Worm (Caenorhabditis elegans): ENCODE data around the gene fln-2.
A peak's percentile ranks its signal among the peaks of the same experiment; 100 is the strongest.

fln-2 gene

ce11 chrX:9372987-9373386 is 24.5 kb upstream of the fln-2 start (continued):
- TF ChIP-seq egl-44 (GFP tag; IDR thresholded peaks at IDR 0.05) (no peak), unc-130 (GFP tag; optimal IDR thresholded peaks at IDR 0.05) (peak; percentile 43), ceh-100 (GFP tag; IDR thresholded peaks at IDR 0.05) (0 out of 2 replicates have a peak, but pooled peaks have one; percentile 25), F22D6.2 (tag; optimal IDR thresholded peaks at IDR 0.05) (peak; percentile 22), B0261.1 (tag; optimal IDR thresholded peaks at IDR 0.05) (peak; percentile 84), gei-17 (GFP tag; optimal IDR thresholded peaks at IDR 0.05) (peak; percentile 0), cebp-1 (GFP tag; IDR thresholded peaks at IDR 0.05) (no peak), cebp-1 (tag; optimal IDR thresholded peaks at IDR 0.05) (peak; percentile 64), him-1 (tag; optimal IDR thresholded peaks at IDR 0.05) (peak; percentile 77), mes-4 (tag; optimal IDR thresholded peaks at IDR 0.05) (peak; percentile 63), let-607 (tag; optimal IDR thresholded peaks at IDR 0.05) (peak; percentile 24 to 27), B0336.3 (GFP tag; IDR thresholded peaks at IDR 0.05) (0 out of 2 replicates have a peak, but pooled peaks have one; percentile 16), F33H1.4 (GFP tag; IDR thresholded peaks at IDR 0.05) (no peak), F39B2.1 (GFP tag; IDR thresholded peaks at IDR 0.05) (0 out of 2 replicates have a peak, but pooled peaks have one; percentile 41), chd-7 (tag; optimal IDR thresholded peaks at IDR 0.05) (peak; percentile 73), nhr-90 (tag; optimal IDR thresholded peaks at IDR 0.05) (peak; percentile 74)

DNA sequence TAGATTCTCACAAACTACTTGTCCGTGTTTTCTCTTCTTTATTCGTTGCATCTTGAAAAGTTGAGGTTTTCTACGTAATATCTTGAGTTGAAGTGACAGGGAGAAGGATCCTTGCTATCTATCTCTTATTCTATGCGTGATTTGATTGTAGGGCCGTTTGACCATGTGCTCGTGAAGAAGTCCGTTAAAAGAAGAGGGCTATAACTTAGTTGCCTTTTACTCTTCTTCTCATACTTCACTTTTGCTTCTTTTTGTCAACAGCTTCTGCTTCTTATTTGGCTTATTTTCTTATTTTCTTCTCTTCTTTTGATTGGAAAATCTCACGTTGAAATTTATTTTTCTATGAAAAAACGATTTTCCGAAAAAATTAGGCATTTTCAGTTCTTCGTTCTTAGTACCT is 23.8 kb upstream of the fln-2 start:
- no peak for TF ChIP-seq mel-28 (tag; optimal IDR thresholded peaks at IDR 0.05; ENCODE audit: borderline replicate concordance)
- no peak for TF ChIP-seq tbx-9 (tag; optimal IDR thresholded peaks at IDR 0.05; ENCODE audit: borderline replicate concordance)
- TF ChIP-seq somi-1 (GFP tag; optimal IDR thresholded peaks at IDR 0.05), result no peak

- TF ChIP-seq tbx-9 (tag; optimal IDR thresholded peaks at IDR 0.05; ENCODE audit: borderline replicate concordance), result no peak
- TF ChIP-seq F52B5.7 (tag; optimal IDR thresholded peaks at IDR 0.05), result no peak
- no peak for TF ChIP-seq lag-1 (GFP tag; IDR thresholded peaks at IDR 0.05)
- no peak for TF ChIP-seq atf-7 (tag; optimal IDR thresholded peaks at IDR 0.05)
- TF ChIP-seq attf-3 (GFP tag; conservative IDR thresholded peaks at IDR 0.05), result no peak
- TF ChIP-seq sea-2 (GFP tag; IDR thresholded peaks at IDR 0.05), result no peak
- TF ChIP-seq xnd-1 (tag; optimal IDR thresholded peaks at IDR 0.05), result no peak
- TF ChIP-seq attf-6 (GFP tag; IDR thresholded peaks at IDR 0.05), result no peak
- TF ChIP-seq lin-54 (GFP tag; optimal IDR thresholded peaks at IDR 0.05), result no peak
- no peak for TF ChIP-seq egl-18 (GFP tag; IDR thresholded peaks at IDR 0.05)
- TF ChIP-seq fkh-3 (tag; optimal IDR thresholded peaks at IDR 0.05), result no peak
- no peak for TF ChIP-seq repo-1 (tag; optimal IDR thresholded peaks at IDR 0.05)
- no peak for TF ChIP-seq nhr-27 (tag; optimal IDR thresholded peaks at IDR 0.05)
- no peak for TF ChIP-seq Y53F4B.3 (GFP tag; IDR thresholded peaks at IDR 0.05)
- no peak for TF ChIP-seq lsy-27 (tag; optimal IDR thresholded peaks at IDR 0.05; ENCODE audit: borderline replicate concordance, insufficient read depth)
- TF ChIP-seq ZK185.1 (tag; optimal IDR thresholded peaks at IDR 0.05; ENCODE audit: poor library complexity, severe bottlenecking), result no peak
- no peak for TF ChIP-seq unc-130 (GFP tag; optimal IDR thresholded peaks at IDR 0.05)
- TF ChIP-seq him-1 (tag; optimal IDR thresholded peaks at IDR 0.05), result no peak
Measured at ce11 chrX:9387041-9387440, 10.5 kb upstream of the fln-2 start, which contains the start of gene C23F12.4. Gene C23F12.4, plus strand, starts transcription at chrX:9387341.

DNA sequence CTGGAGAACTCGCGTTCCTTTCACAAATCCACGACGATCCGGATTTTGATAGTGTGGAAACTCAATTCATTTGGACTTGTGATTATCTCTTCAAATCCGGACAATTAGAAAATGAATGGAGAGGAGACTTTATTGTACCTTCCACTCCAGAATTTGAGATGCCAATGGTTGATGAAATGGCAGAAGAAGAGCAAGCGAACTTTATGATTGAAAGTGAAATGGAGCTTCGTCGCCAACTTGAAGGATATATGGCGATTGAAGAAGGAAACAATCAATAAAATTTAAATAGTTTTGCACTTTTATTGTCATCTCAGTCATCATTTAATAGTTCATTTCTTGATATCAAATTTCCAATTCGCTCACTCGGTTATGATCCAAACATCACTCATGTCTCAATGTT is 8.8 kb upstream of the fln-2 start:
- TF ChIP-seq pbrm-1 (GFP tag; IDR thresholded peaks at IDR 0.05), result no peak
- no peak for TF ChIP-seq ceh-79 (tag; optimal IDR thresholded peaks at IDR 0.05)
- TF ChIP-seq egl-18 (GFP tag; IDR thresholded peaks at IDR 0.05), result no peak
- no peak for TF ChIP-seq ama-1 (optimal IDR thresholded peaks at IDR 0.05)
- no peak for TF ChIP-seq ama-1 (GFP tag; optimal IDR thresholded peaks at IDR 0.05)
- TF ChIP-seq Y53F4B.3 (GFP tag; IDR thresholded peaks at IDR 0.05), result no peak
- TF ChIP-seq hmg-20 (GFP tag; IDR thresholded peaks at IDR 0.05), result no peak
- no peak for TF ChIP-seq hrde-1 (tag; optimal IDR thresholded peaks at IDR 0.05; ENCODE audit: borderline replicate concordance)
- no peak for TF ChIP-seq hlh-12 (tag; optimal IDR thresholded peaks at IDR 0.05)
- TF ChIP-seq egl-44 (GFP tag; IDR thresholded peaks at IDR 0.05), result no peak

Measured in whole organism, young adult.